Worm (Caenorhabditis elegans) whole organism, early embryonic: Measurements from ENCODE around the gene T10H4.13.
A peak's percentile ranks its signal among the peaks of the same experiment; 100 is the strongest.
"Not testable (repeated sequence)": the region's sequence is repeated elsewhere in the genome, so short reads cannot be mapped to it uniquely, and the experiment has no call there.

Source experiments
- B0310.2 ChIP-seq: sonication (generic microtip); optimal IDR thresholded peaks from 2 replicates; lab custom pipeline; 2016; ENCODE audit warnings: mild to moderate bottlenecking, missing genetic modification characterization, missing compliant biosample characterization
- F13C5.2 ChIP-seq: sonication (generic microtip); optimal IDR thresholded peaks from 2 replicates; lab custom pipeline; 2017; ENCODE audit warnings: mild to moderate bottlenecking, missing genetic modification characterization, inconsistent platforms, missing compliant biosample characterization
- aly-1 ChIP-seq: sonication (generic microtip); optimal IDR thresholded peaks from 2 replicates; lab custom pipeline; 2016; ENCODE audit warnings: missing genetic modification characterization, missing compliant biosample characterization
- ama-1 ChIP-seq: fragments of 150-350 bp; optimal IDR thresholded peaks from 2 replicates; lab custom pipeline; 2014
- ceh-13 ChIP-seq: fragments of 200-800 bp; sonication (Bioruptor generic); optimal IDR thresholded peaks from 2 replicates; lab custom pipeline; 2018; ENCODE audit warnings: mild to moderate bottlenecking, missing genetic modification characterization, missing compliant biosample characterization
- ets-7 ChIP-seq: sonication (generic microtip); optimal IDR thresholded peaks from 2 replicates; lab custom pipeline; 2016; ENCODE audit warnings: missing genotype, missing genetic modification characterization, missing compliant biosample characterization
- flt-1 ChIP-seq: fragments of 200-800 bp; sonication (Bioruptor generic); IDR thresholded peaks from 2 replicates; pipeline ENCODE4 v1.3.6; 2022; ENCODE audit warnings: missing genetic modification characterization, missing compliant biosample characterization
- hmbx-1 ChIP-seq: sonication (generic microtip); optimal IDR thresholded peaks from 2 replicates; lab custom pipeline; 2016; ENCODE audit warnings: mild to moderate bottlenecking, missing genetic modification characterization, missing compliant biosample characterization
- hmg-4 ChIP-seq: fragments of 200-800 bp; sonication (Bioruptor generic); optimal IDR thresholded peaks from 2 replicates; lab custom pipeline; 2018; ENCODE audit warnings: mild to moderate bottlenecking, missing genetic modification characterization, missing compliant biosample characterization
- hnd-1 ChIP-seq: sonication (generic microtip); optimal IDR thresholded peaks from 2 replicates; lab custom pipeline; 2016; ENCODE audit warnings: missing genetic modification characterization, missing compliant biosample characterization
- pes-1 ChIP-seq: fragments of 200-800 bp; sonication (Bioruptor generic); IDR thresholded peaks from 2 replicates; pipeline ENCODE4 v1.3.6; 2022; ENCODE audit warnings: missing genetic modification reagents, missing genetic modification characterization, missing compliant biosample characterization
- tbx-37 ChIP-seq: fragments of 200-800 bp; sonication (Bioruptor generic); conservative IDR thresholded peaks from 2 replicates; pipeline ENCODE4 v1.3.6; 2022; ENCODE audit warnings: missing genetic modification reagents, missing genetic modification characterization, missing compliant biosample characterization
- tra-4 ChIP-seq: sonication (generic microtip); optimal IDR thresholded peaks from 2 replicates; lab custom pipeline; 2017; ENCODE audit warnings: missing genetic modification characterization, missing compliant biosample characterization

DNA sequence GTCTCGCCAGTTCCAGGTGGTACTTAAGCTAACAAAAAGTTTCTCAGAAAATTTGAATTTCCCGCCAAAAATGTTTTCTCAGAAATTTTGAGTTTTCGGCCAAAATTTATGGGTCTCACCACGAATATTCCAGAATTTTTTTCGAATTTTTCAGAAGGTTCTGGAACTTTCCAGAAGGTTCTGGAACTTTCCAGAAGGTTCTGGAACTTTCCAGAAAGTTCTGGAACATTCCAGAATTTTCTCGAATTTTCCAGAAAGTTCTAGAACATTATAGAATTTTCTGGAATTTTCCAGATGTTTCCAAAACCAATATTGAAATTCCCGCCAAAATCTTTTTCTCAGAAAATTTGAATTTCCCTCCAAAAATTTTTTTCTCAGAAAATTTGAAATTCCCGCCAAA lies 28.1 kb upstream of the T10H4.13 start:
- TF ChIP-seq ama-1 (lab: Kevin White, UChicago); B0310.2 (tag; lab: Kevin White, UChicago); ceh-13 (GFP tag; lab: Kevin White, UChicago); hmg-4; hmbx-1; tbx-37 (GFP tag; lab: Robert Waterston, UW); F13C5.2 (tag; lab: Kevin White, UChicago); hnd-1 (tag; lab: Kevin White, UChicago); aly-1 (tag; lab: Kevin White, UChicago); tra-4 (tag; lab: Kevin White, UChicago); ets-7: not testable (repeated sequence)
- peak; percentile 54; the same call in 1 of the 2 replicates for TF ChIP-seq pes-1
- peak; percentile 15; the same call in 1 of the 2 replicates for TF ChIP-seq flt-1 (GFP tag; lab: Robert Waterston, UW)
